Fruit fly (Drosophila melanogaster) whole organism, embryonic: ENCODE data around the gene Slimp.

Experiments used
- Antp ChIP-seq: fragments of 200-800 bp; sonication (Bioruptor generic); optimal IDR thresholded peaks from 3 replicates; lab custom pipeline; 2016; ENCODE audit warnings: missing biosample characterization, missing genetic modification characterization
- Atf-2 ChIP-seq: fragments of 200-800 bp; sonication (Bioruptor generic); optimal IDR thresholded peaks from 2 replicates; lab custom pipeline; 2016; ENCODE audit warnings: missing biosample characterization, missing genetic modification characterization
- Bdp1 ChIP-seq: fragments of 200-800 bp; sonication (Bioruptor generic); optimal IDR thresholded peaks from 3 replicates; lab custom pipeline; 2016; ENCODE audit warnings: missing biosample characterization, missing genetic modification characterization
- C15 ChIP-seq: fragments of 200-800 bp; sonication (Bioruptor generic); IDR thresholded peaks from 3 replicates; pipeline ENCODE4 v1.3.6; 2022; ENCODE audit warnings: missing biosample characterization, missing genetic modification characterization
- CG10267 ChIP-seq: fragments of 200-800 bp; sonication (Bioruptor generic); optimal IDR thresholded peaks from 2 replicates; lab custom pipeline; 2018; ENCODE audit warnings: missing biosample characterization, mild to moderate bottlenecking, missing genetic modification characterization, moderate library complexity
- CG11504 ChIP-seq: fragments of 200-800 bp; sonication (Bioruptor generic); optimal IDR thresholded peaks from 3 replicates; lab custom pipeline; 2019; ENCODE audit warnings: missing biosample characterization, mild to moderate bottlenecking, missing genetic modification characterization, moderate library complexity
- CG11695 ChIP-seq: fragments of 200-800 bp; sonication (Bioruptor generic); IDR thresholded peaks from 3 replicates; pipeline ENCODE4 v1.3.6; 2022; ENCODE audit warnings: missing biosample characterization, missing genetic modification characterization
- CG12236 ChIP-seq: fragments of 200-800 bp; sonication (Bioruptor generic); optimal IDR thresholded peaks from 2 replicates; lab custom pipeline; 2016; ENCODE audit warnings: missing biosample characterization, missing genetic modification characterization
- CG12744 ChIP-seq: fragments of 200-800 bp; sonication (Bioruptor generic); optimal IDR thresholded peaks from 2 replicates; lab custom pipeline; 2016; ENCODE audit warnings: missing biosample characterization, missing genetic modification characterization
- CG13287 ChIP-seq: fragments of 200-800 bp; sonication (Bioruptor generic); IDR thresholded peaks from 2 replicates; pipeline ENCODE4 v1.3.6; 2022; ENCODE audit warnings: missing biosample characterization, missing genetic modification characterization; ENCODE audit not compliant: partially characterized antibody
- CG16815 ChIP-seq: fragments of 200-800 bp; sonication (Bioruptor generic); optimal IDR thresholded peaks from 3 replicates; lab custom pipeline; 2017; ENCODE audit warnings: missing biosample characterization, mild to moderate bottlenecking, missing genetic modification characterization
- CG18599 ChIP-seq: fragments of 200-800 bp; sonication (Bioruptor generic); optimal IDR thresholded peaks from 3 replicates; lab custom pipeline; 2017; ENCODE audit warnings: missing biosample characterization, missing genetic modification characterization, mild to moderate bottlenecking, moderate library complexity, missing genetic modification reagents
- CG32532 ChIP-seq: fragments of 200-800 bp; sonication (Bioruptor generic); IDR thresholded peaks from 2 replicates; pipeline ENCODE4 v1.3.6; 2022; ENCODE audit warnings: missing biosample characterization, missing genetic modification characterization
- CG34376 ChIP-seq: fragments of 200-800 bp; sonication (Bioruptor generic); optimal IDR thresholded peaks from 2 replicates; lab custom pipeline; 2018; ENCODE audit warnings: missing biosample characterization, mild to moderate bottlenecking, missing genetic modification characterization
- CG7745 ChIP-seq: fragments of 200-800 bp; sonication (Bioruptor generic); optimal IDR thresholded peaks from 2 replicates; lab custom pipeline; 2018; ENCODE audit warnings: missing biosample characterization, mild to moderate bottlenecking, missing genetic modification characterization, moderate library complexity
- CG7839 ChIP-seq: fragments of 200-800 bp; sonication (Bioruptor generic); optimal IDR thresholded peaks from 3 replicates; lab custom pipeline; 2018; ENCODE audit warnings: missing biosample characterization, mild to moderate bottlenecking, missing genetic modification characterization, moderate library complexity
- CG7963 ChIP-seq: fragments of 200-800 bp; sonication (Bioruptor generic); IDR thresholded peaks from 3 replicates; pipeline ENCODE4 v1.3.6; 2022; ENCODE audit warnings: missing biosample characterization, missing genetic modification characterization; ENCODE audit not compliant: partially characterized antibody
- CG8765 ChIP-seq: fragments of 200-800 bp; sonication (Bioruptor generic); IDR thresholded peaks from 2 replicates; pipeline ENCODE4 v1.3.6; 2022; ENCODE audit warnings: missing biosample characterization, missing genetic modification characterization
- Doc2 ChIP-seq: fragments of 200-800 bp; sonication (Bioruptor generic); IDR thresholded peaks from 2 replicates; pipeline ENCODE4 v1.3.6; 2022; ENCODE audit warnings: missing biosample characterization, missing genetic modification characterization
- Elba2 ChIP-seq: fragments of 200-800 bp; sonication (Bioruptor generic); optimal IDR thresholded peaks from 3 replicates; lab custom pipeline; 2016; ENCODE audit warnings: missing biosample characterization, missing genetic modification characterization
- Ets97D ChIP-seq: fragments of 200-800 bp; sonication (Bioruptor generic); optimal IDR thresholded peaks from 3 replicates; lab custom pipeline; 2016; ENCODE audit warnings: missing biosample characterization, missing genetic modification characterization
- Fer1 ChIP-seq: fragments of 200-800 bp; sonication (Bioruptor generic); optimal IDR thresholded peaks from 2 replicates; lab custom pipeline; 2017; ENCODE audit warnings: missing biosample characterization, mild to moderate bottlenecking, missing genetic modification characterization
- Gug ChIP-seq: fragments of 200-800 bp; sonication (Bioruptor generic); IDR thresholded peaks from 4 replicates; pipeline ENCODE4 v1.3.6; 2022; ENCODE audit warnings: missing biosample characterization, missing genetic modification characterization
- H15 ChIP-seq: fragments of 200-800 bp; sonication (Bioruptor generic); IDR thresholded peaks from 3 replicates; pipeline ENCODE4 v1.3.6; 2022; ENCODE audit warnings: missing biosample characterization, missing genetic modification characterization
- HLH4C ChIP-seq: fragments of 200-800 bp; sonication (Bioruptor generic); IDR thresholded peaks from 3 replicates; pipeline ENCODE4 v1.3.6; 2022; ENCODE audit warnings: missing biosample characterization, missing genetic modification characterization; ENCODE audit not compliant: partially characterized antibody
- HmgZ ChIP-seq: fragments of 200-800 bp; sonication (Bioruptor generic); optimal IDR thresholded peaks from 2 replicates; lab custom pipeline; 2018; ENCODE audit warnings: missing biosample characterization, mild to moderate bottlenecking, missing genetic modification characterization
- Lpt ChIP-seq: fragments of >200 bp; optimal IDR thresholded peaks from 2 replicates; lab custom pipeline; 2018; ENCODE audit warnings: missing biosample characterization, missing genetic modification characterization
- MESR4 ChIP-seq: fragments of 200-800 bp; sonication (Bioruptor generic); optimal IDR thresholded peaks from 2 replicates; lab custom pipeline; 2018; ENCODE audit warnings: missing biosample characterization, mild to moderate bottlenecking, missing genetic modification characterization, moderate library complexity
- PHDP ChIP-seq: fragments of 200-800 bp; sonication (Bioruptor generic); optimal IDR thresholded peaks from 3 replicates; lab custom pipeline; 2018; ENCODE audit warnings: missing biosample characterization, mild to moderate bottlenecking, missing genetic modification characterization, moderate library complexity
- chinmo ChIP-seq: fragments of 200-800 bp; sonication (Bioruptor generic); IDR thresholded peaks from 4 replicates; pipeline ENCODE4 v1.3.6; 2022; ENCODE audit warnings: missing biosample characterization, missing genetic modification characterization; ENCODE audit not compliant: partially characterized antibody
- croc ChIP-seq: fragments of 200-800 bp; sonication (Bioruptor generic); conservative IDR thresholded peaks from 3 replicates; pipeline ENCODE4 v1.3.6; 2022; ENCODE audit warnings: missing biosample characterization, missing genetic modification characterization
- crol ChIP-seq: fragments of 200-800 bp; sonication (Bioruptor generic); IDR thresholded peaks from 2 replicates; pipeline ENCODE4 v1.3.6; 2022; ENCODE audit warnings: missing biosample characterization, missing genetic modification characterization
- dpn ChIP-seq, 2 experiments: fragments of 200-800 bp; sonication (Bioruptor generic); optimal IDR thresholded peaks; 3 replicates each; lab custom pipeline; 2016; ENCODE audit warnings: missing biosample characterization in 2 of 2, missing genetic modification characterization in 2 of 2
- exex ChIP-seq: fragments of 200-800 bp; sonication (Bioruptor generic); optimal IDR thresholded peaks from 4 replicates; lab custom pipeline; 2018; ENCODE audit warnings: missing biosample characterization, mild to moderate bottlenecking, missing genetic modification characterization, moderate library complexity
- gsb-n ChIP-seq: fragments of 200-800 bp; sonication (Bioruptor generic); optimal IDR thresholded peaks from 3 replicates; lab custom pipeline; 2018; ENCODE audit warnings: missing biosample characterization, mild to moderate bottlenecking, missing genetic modification characterization
- hb ChIP-seq: fragments of 200-800 bp; sonication (Bioruptor generic); IDR thresholded peaks from 3 replicates; pipeline ENCODE4 v1.3.6; 2022; ENCODE audit warnings: missing biosample characterization, missing genetic modification characterization; ENCODE audit not compliant: partially characterized antibody
- lola ChIP-seq, 3 experiments: fragments of >200 bp in 2 of 3; fragments of 200-800 bp in 1 of 3; sonication (Bioruptor generic) in 1 of 3; optimal IDR thresholded peaks; 2 replicates each; lab custom pipeline; 2017 to 2019; ENCODE audit warnings: missing biosample characterization in 3 of 3, missing genetic modification characterization in 3 of 3, mild to moderate bottlenecking in 1 of 3, moderate library complexity in 1 of 3
- odd ChIP-seq: fragments of 200-800 bp; sonication (Bioruptor generic); optimal IDR thresholded peaks from 2 replicates; lab custom pipeline; 2017; ENCODE audit warnings: missing biosample characterization, mild to moderate bottlenecking, missing genetic modification characterization
- org-1 ChIP-seq: fragments of 200-800 bp; sonication (Bioruptor generic); optimal IDR thresholded peaks from 2 replicates; lab custom pipeline; 2017; ENCODE audit warnings: missing biosample characterization, missing genetic modification characterization
- otp ChIP-seq: fragments of 200-800 bp; sonication (Bioruptor generic); IDR thresholded peaks from 3 replicates; pipeline ENCODE4, ENCODE4 v1.3.6; 2022; ENCODE audit warnings: missing biosample characterization, missing genetic modification characterization
- rib ChIP-seq: fragments of 200-800 bp; sonication (Bioruptor generic); IDR thresholded peaks from 2 replicates; pipeline ENCODE4 v1.3.6; 2022; ENCODE audit warnings: missing biosample characterization, missing genetic modification characterization
- row ChIP-seq: fragments of 200-800 bp; sonication (Bioruptor generic); IDR thresholded peaks from 3 replicates; pipeline ENCODE4 v1.3.6; 2022; ENCODE audit warnings: missing biosample characterization, missing genetic modification characterization
- shn ChIP-seq: fragments of 200-800 bp; sonication (Bioruptor generic); optimal IDR thresholded peaks from 3 replicates; lab custom pipeline; 2016; ENCODE audit warnings: missing biosample characterization, missing genetic modification characterization
- slou ChIP-seq: fragments of 200-800 bp; sonication (Bioruptor generic); optimal IDR thresholded peaks from 3 replicates; lab custom pipeline; 2016; ENCODE audit warnings: missing biosample characterization, missing genetic modification characterization
- stc ChIP-seq: fragments of 200-800 bp; sonication (Bioruptor generic); IDR thresholded peaks from 2 replicates; pipeline ENCODE4 v1.3.6; 2022; ENCODE audit warnings: missing biosample characterization, missing genetic modification characterization
- usp ChIP-seq: fragments of >200 bp; optimal IDR thresholded peaks from 2 replicates; lab custom pipeline; 2017; ENCODE audit warnings: missing biosample characterization, missing genetic modification characterization
- vfl ChIP-seq: fragments of 200-800 bp; sonication (Bioruptor generic); optimal IDR thresholded peaks from 2 replicates; lab custom pipeline; 2016; ENCODE audit warnings: missing biosample characterization, missing genetic modification characterization
- zf30C ChIP-seq: fragments of 200-800 bp; sonication (Bioruptor generic); optimal IDR thresholded peaks from 3 replicates; lab custom pipeline; 2018; ENCODE audit warnings: missing biosample characterization, mild to moderate bottlenecking, missing genetic modification characterization
- zfh2 ChIP-seq: fragments of 200-800 bp; sonication (Bioruptor generic); optimal IDR thresholded peaks from 2 replicates; lab custom pipeline; 2016; ENCODE audit warnings: missing biosample characterization, missing genetic modification characterization

Slimp gene

DNA sequence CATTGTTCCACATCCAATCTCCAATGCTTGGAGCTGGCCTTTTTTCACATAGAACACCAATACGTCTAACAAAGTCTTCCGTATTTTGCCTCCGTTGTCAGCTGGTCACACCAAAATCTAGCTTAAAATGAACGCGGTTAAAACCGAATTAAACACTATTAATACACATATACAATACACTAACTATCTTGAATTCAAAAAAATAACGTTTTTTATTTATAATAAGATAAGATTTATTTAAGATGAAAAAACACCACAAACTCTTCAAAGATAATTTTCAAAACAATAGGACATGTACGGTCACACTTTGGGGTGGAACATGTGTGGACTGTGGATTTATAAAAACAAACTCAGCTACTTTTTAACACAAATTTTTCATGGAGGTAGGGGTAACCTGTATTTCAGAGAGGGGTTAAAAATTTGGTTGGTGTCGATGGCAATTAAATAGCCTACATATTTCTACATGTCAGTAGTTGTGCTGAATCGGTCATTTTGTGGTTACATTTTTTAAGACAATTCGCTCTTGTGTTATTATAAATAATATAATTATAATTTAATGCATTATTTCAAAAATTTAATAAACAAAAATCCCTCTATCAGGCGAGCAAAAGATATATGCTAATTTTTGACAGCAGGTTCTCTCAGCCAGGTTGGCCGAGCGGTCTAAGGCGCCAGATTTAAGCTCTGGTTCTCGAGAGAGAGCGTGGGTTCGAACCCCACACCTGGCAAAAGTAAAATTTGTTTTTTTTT, 36.3 kb downstream of the Slimp start, which contains the start of gene CG13605 (continued):
- TF ChIP-seq CG10267 (tag; lab: Kevin White, UChicago), result peak; percentile 72
- TF ChIP-seq zf30C (GFP tag; lab: Kevin White, UChicago), result no peak
- TF ChIP-seq CG7745 (tag; lab: Kevin White, UChicago), result peak; percentile 65
- TF ChIP-seq CG7839 (tag; lab: Kevin White, UChicago), result peak; percentile 82
- no peak for TF ChIP-seq Lpt (GFP tag; lab: Kevin White, UChicago)
- TF ChIP-seq stc (GFP tag; lab: Robert Waterston, UW), result peak; percentile 65; the same call in 1 of the 2 replicates
- TF ChIP-seq vfl (GFP tag; lab: Kevin White, UChicago), result peak; percentile 25
- 0 out of 3 replicates have a peak, but pooled peaks have one; percentile 33 for TF ChIP-seq HLH4C (GFP tag; lab: Robert Waterston, UW)
- TF ChIP-seq Ets97D (GFP tag; lab: Kevin White, UChicago), result peak; percentile 49
- TF ChIP-seq CG11504 (tag; lab: Kevin White, UChicago), result peak; percentile 81
- TF ChIP-seq C15, result peak; percentile 44; the same call in 1 of the 3 replicates
- TF ChIP-seq PHDP (tag; lab: Kevin White, UChicago), result peak; percentile 85
- TF ChIP-seq exex (tag; lab: Kevin White, UChicago), result peak; percentile 55
- TF ChIP-seq slou (GFP tag; lab: Kevin White, UChicago), result peak; percentile 64
- peak in 1 of 3 experiments; percentile 43 for TF ChIP-seq lola (GFP tag; optimal IDR thresholded peaks at IDR 0.05; lab: Kevin White, UChicago)
- TF ChIP-seq crol (GFP tag; lab: Robert Waterston, UW), result no peak
- peak; percentile 61; the same call in 2 of the 4 replicates for TF ChIP-seq Gug (GFP tag; lab: Robert Waterston, UW)
- TF ChIP-seq org-1, result peak; percentile 58
- peak; percentile 81 for TF ChIP-seq CG11695 (GFP tag; lab: Robert Waterston, UW)
- peak; percentile 90 for TF ChIP-seq CG18599
- peak; percentile 26 for TF ChIP-seq HmgZ (tag; lab: Kevin White, UChicago)
- TF ChIP-seq odd, result peak; percentile 72
- TF ChIP-seq zfh2, result peak; percentile 68
- TF ChIP-seq dpn (GFP tag; optimal IDR thresholded peaks at IDR 0.05; lab: Kevin White, UChicago), result peak; percentile 65 to 83
- TF ChIP-seq CG7963 (GFP tag; lab: Robert Waterston, UW), result no peak
- no peak for TF ChIP-seq CG12236 (GFP tag; lab: Kevin White, UChicago)
- TF ChIP-seq usp, result no peak
- TF ChIP-seq gsb-n (tag; lab: Kevin White, UChicago), result peak; percentile 29
- no peak for TF ChIP-seq Elba2 (GFP tag; lab: Kevin White, UChicago)
- TF ChIP-seq CG12744 (GFP tag; lab: Kevin White, UChicago), result peak; percentile 35
- TF ChIP-seq Doc2, result no peak
- TF ChIP-seq otp, result no peak
- TF ChIP-seq H15 (GFP tag; lab: Robert Waterston, UW), result no peak
- TF ChIP-seq CG13287 (GFP tag; lab: Robert Waterston, UW), result no peak
- peak; percentile 21 for TF ChIP-seq CG34376 (GFP tag; lab: Kevin White, UChicago)
- peak; percentile 5; the same call in 1 of the 4 replicates for TF ChIP-seq chinmo (GFP tag; lab: Robert Waterston, UW)
- peak; percentile 89 for TF ChIP-seq CG32532 (GFP tag; lab: Robert Waterston, UW)
- TF ChIP-seq Bdp1 (GFP tag; lab: Kevin White, UChicago), result peak; percentile 97
- peak; percentile 18 for TF ChIP-seq MESR4
- peak; percentile 84 for TF ChIP-seq row (GFP tag; lab: Robert Waterston, UW)
- TF ChIP-seq CG8765 (GFP tag; lab: Robert Waterston, UW), result no peak
- peak; percentile 23 for TF ChIP-seq CG16815 (GFP tag; lab: Kevin White, UChicago)
- peak; percentile 37 for TF ChIP-seq rib (GFP tag; lab: Robert Waterston, UW)
- TF ChIP-seq Fer1 (GFP tag; lab: Kevin White, UChicago), result peak; percentile 89
- TF ChIP-seq croc (GFP tag; lab: Robert Waterston, UW), result no peak
- TF ChIP-seq Antp (GFP tag; lab: Kevin White, UChicago), result peak; percentile 59
- peak; percentile 41 for TF ChIP-seq shn (GFP tag; lab: Kevin White, UChicago)
- TF ChIP-seq Atf-2, result no peak
- TF ChIP-seq hb (GFP tag; lab: Robert Waterston, UW), result no peak
